Fruit fly (Drosophila melanogaster) whole organism, embryonic: Measurements from ENCODE around the gene ND-B16.6.

Experiments used
- ATbp ChIP-seq: fragments of 200-800 bp; sonication (Bioruptor generic); optimal IDR thresholded peaks from 2 replicates; lab custom pipeline; 2017; ENCODE audit warnings: missing biosample characterization, mild to moderate bottlenecking, missing genetic modification characterization, missing genetic modification reagents
- CG17186 ChIP-seq: fragments of 200-800 bp; sonication (Bioruptor generic); optimal IDR thresholded peaks from 3 replicates; lab custom pipeline; 2017; ENCODE audit warnings: missing biosample characterization, missing genetic modification reagents, missing genetic modification characterization
- CG1832 ChIP-seq: fragments of 200-800 bp; sonication (Bioruptor generic); optimal IDR thresholded peaks from 2 replicates; lab custom pipeline; 2017; ENCODE audit warnings: missing biosample characterization, mild to moderate bottlenecking, missing genetic modification characterization, inconsistent platforms
- CG2889 ChIP-seq: fragments of 200-800 bp; sonication (Bioruptor generic); IDR thresholded peaks from 3 replicates; pipeline ENCODE4 v1.3.6; 2022; ENCODE audit warnings: missing biosample characterization, missing genetic modification characterization
- CG30020 ChIP-seq: fragments of 200-800 bp; optimal IDR thresholded peaks from 2 replicates; lab custom pipeline; 2019; ENCODE audit warnings: missing biosample characterization, mild to moderate bottlenecking, missing genetic modification characterization, moderate library complexity
- CG3065 ChIP-seq: fragments of 200-800 bp; sonication (Bioruptor generic); optimal IDR thresholded peaks from 2 replicates; lab custom pipeline; 2016; ENCODE audit warnings: missing biosample characterization, missing genetic modification characterization
- CG4282 ChIP-seq: fragments of 200-800 bp; sonication (Bioruptor generic); optimal IDR thresholded peaks from 2 replicates; lab custom pipeline; 2016; ENCODE audit warnings: missing biosample characterization, missing genetic modification characterization
- CG43689 ChIP-seq: fragments of 200-800 bp; sonication (Bioruptor generic); IDR thresholded peaks from 2 replicates; pipeline ENCODE4 v1.3.6; 2022; ENCODE audit warnings: missing biosample characterization, missing genetic modification characterization
- CG4617 ChIP-seq: fragments of 200-800 bp; sonication (Bioruptor generic); optimal IDR thresholded peaks from 3 replicates; lab custom pipeline; 2016; ENCODE audit warnings: missing biosample characterization, missing genetic modification characterization, borderline replicate concordance
- CG5953 ChIP-seq: fragments of 200-800 bp; sonication (Bioruptor generic); IDR thresholded peaks from 2 replicates; pipeline ENCODE4 v1.3.6; 2022; ENCODE audit warnings: missing biosample characterization, missing genetic modification characterization
- CG6254 ChIP-seq: fragments of 200-800 bp; sonication (Bioruptor generic); optimal IDR thresholded peaks from 3 replicates; lab custom pipeline; 2017; ENCODE audit warnings: mild to moderate bottlenecking, missing biosample characterization, missing genetic modification reagents, missing genetic modification characterization
- CG6813 ChIP-seq: fragments of 200-800 bp; sonication (Bioruptor generic); optimal IDR thresholded peaks from 2 replicates; lab custom pipeline; 2017; ENCODE audit warnings: missing biosample characterization, missing genetic modification characterization, mild to moderate bottlenecking, moderate library complexity, missing genetic modification reagents
- CG7372 ChIP-seq: fragments of 200-800 bp; sonication (Bioruptor generic); IDR thresholded peaks from 2 replicates; pipeline ENCODE4 v1.3.6; 2022; ENCODE audit warnings: missing biosample characterization, missing genetic modification characterization
- CG8924 ChIP-seq: fragments of 200-800 bp; optimal IDR thresholded peaks from 3 replicates; lab custom pipeline; 2019; ENCODE audit warnings: missing biosample characterization, mild to moderate bottlenecking, missing genetic modification characterization, moderate library complexity
- CG9876 ChIP-seq: fragments of 200-800 bp; sonication (Bioruptor generic); optimal IDR thresholded peaks from 2 replicates; lab custom pipeline; 2016; ENCODE audit warnings: missing biosample characterization, missing genetic modification characterization
- Deaf1 ChIP-seq: fragments of 200-800 bp; optimal IDR thresholded peaks from 3 replicates; lab custom pipeline; 2019; ENCODE audit warnings: missing biosample characterization, mild to moderate bottlenecking, missing genetic modification characterization, moderate library complexity
- Dfd ChIP-seq, 2 experiments: fragments of >200 bp; optimal IDR thresholded peaks; 2 replicates each; lab custom pipeline; 2017; ENCODE audit warnings: missing biosample characterization in 2 of 2, missing genetic modification characterization in 2 of 2
- Hey ChIP-seq: fragments of 200-800 bp; sonication (Bioruptor generic); optimal IDR thresholded peaks from 3 replicates; lab custom pipeline; 2018; ENCODE audit warnings: missing biosample characterization, mild to moderate bottlenecking, missing genetic modification characterization
- Med ChIP-seq: fragments of 200-800 bp; sonication (Bioruptor generic); peaks from one replicate; lab custom pipeline; 2016; ENCODE audit warnings: missing biosample characterization, missing genetic modification characterization, mild to moderate bottlenecking, inconsistent platforms, moderate library complexity
- Myb ChIP-seq: fragments of 200-800 bp; sonication (Bioruptor generic); optimal IDR thresholded peaks from 2 replicates; lab custom pipeline; 2016; ENCODE audit warnings: missing biosample characterization, missing genetic modification characterization
- Poxn ChIP-seq: fragments of 200-800 bp; sonication (Bioruptor generic); IDR thresholded peaks from 2 replicates; pipeline ENCODE4 v1.3.6; 2022; ENCODE audit warnings: missing biosample characterization, missing genetic modification characterization
- Tbp ChIP-seq: fragments of >200 bp; optimal IDR thresholded peaks from 2 replicates; lab custom pipeline; 2018; ENCODE audit warnings: missing biosample characterization, missing genetic modification characterization
- ab ChIP-seq: fragments of 200-800 bp; sonication (Bioruptor generic); optimal IDR thresholded peaks from 2 replicates; lab custom pipeline; 2016; ENCODE audit warnings: missing biosample characterization, missing genetic modification characterization
- abd-A ChIP-seq: fragments of 200-800 bp; sonication (Bioruptor generic); optimal IDR thresholded peaks from 3 replicates; lab custom pipeline; 2019; ENCODE audit warnings: missing biosample characterization, mild to moderate bottlenecking, missing genetic modification characterization, moderate library complexity
- ara ChIP-seq: fragments of 200-800 bp; sonication (Bioruptor generic); IDR thresholded peaks from 2 replicates; pipeline ENCODE4 v1.3.6; 2022; ENCODE audit warnings: missing biosample characterization, missing genetic modification characterization
- ato ChIP-seq: fragments of 200-800 bp; sonication (Bioruptor generic); IDR thresholded peaks from 2 replicates; pipeline ENCODE4 v1.3.6; 2022; ENCODE audit warnings: missing biosample characterization, missing genetic modification characterization; ENCODE audit not compliant: partially characterized antibody
- crol ChIP-seq: fragments of 200-800 bp; sonication (Bioruptor generic); IDR thresholded peaks from 2 replicates; pipeline ENCODE4 v1.3.6; 2022; ENCODE audit warnings: missing biosample characterization, missing genetic modification characterization
- dmrt99B ChIP-seq: fragments of 200-800 bp; sonication (Bioruptor generic); optimal IDR thresholded peaks from 2 replicates; lab custom pipeline; 2018; ENCODE audit warnings: missing biosample characterization, mild to moderate bottlenecking, missing genetic modification characterization, moderate library complexity
- dysf ChIP-seq: fragments of 200-800 bp; sonication (Bioruptor generic); IDR thresholded peaks from 3 replicates; pipeline ENCODE4 v1.3.6; 2022; ENCODE audit warnings: missing biosample characterization, missing genetic modification characterization
- ewg ChIP-seq: fragments of 200-800 bp; sonication (Bioruptor generic); optimal IDR thresholded peaks from 3 replicates; lab custom pipeline; 2017; ENCODE audit warnings: mild to moderate bottlenecking, missing biosample characterization, missing genetic modification reagents, missing genetic modification characterization
- exex ChIP-seq: fragments of 200-800 bp; sonication (Bioruptor generic); optimal IDR thresholded peaks from 4 replicates; lab custom pipeline; 2018; ENCODE audit warnings: missing biosample characterization, mild to moderate bottlenecking, missing genetic modification characterization, moderate library complexity
- eyg ChIP-seq: fragments of 200-800 bp; sonication (Bioruptor generic); optimal IDR thresholded peaks from 3 replicates; lab custom pipeline; 2016; ENCODE audit warnings: missing biosample characterization, missing genetic modification characterization
- fd3F ChIP-seq: fragments of 200-800 bp; sonication (Bioruptor generic); optimal IDR thresholded peaks from 2 replicates; lab custom pipeline; 2018; ENCODE audit warnings: missing biosample characterization, mild to moderate bottlenecking, missing genetic modification characterization, moderate library complexity
- gro ChIP-seq: fragments of 200-800 bp; sonication (Bioruptor generic); optimal IDR thresholded peaks from 2 replicates; lab custom pipeline; 2016; ENCODE audit warnings: missing biosample characterization, missing genetic modification characterization
- jing ChIP-seq: fragments of 200-800 bp; sonication (Bioruptor generic); optimal IDR thresholded peaks from 2 replicates; lab custom pipeline; 2018; ENCODE audit warnings: missing biosample characterization, mild to moderate bottlenecking, missing genetic modification characterization
- nom ChIP-seq: fragments of 200-800 bp; sonication (Bioruptor generic); optimal IDR thresholded peaks from 2 replicates; lab custom pipeline; 2017; ENCODE audit warnings: missing biosample characterization, missing genetic modification characterization, mild to moderate bottlenecking, moderate library complexity, missing genetic modification reagents
- otp ChIP-seq: fragments of 200-800 bp; sonication (Bioruptor generic); IDR thresholded peaks from 3 replicates; pipeline ENCODE4, ENCODE4 v1.3.6; 2022; ENCODE audit warnings: missing biosample characterization, missing genetic modification characterization
- pros ChIP-seq: fragments of 200-800 bp; sonication (Bioruptor generic); optimal IDR thresholded peaks from 3 replicates; lab custom pipeline; 2019; ENCODE audit warnings: missing biosample characterization, mild to moderate bottlenecking, missing genetic modification characterization, moderate library complexity
- psq ChIP-seq: fragments of 200-800 bp; sonication (Bioruptor generic); optimal IDR thresholded peaks from 2 replicates; lab custom pipeline; 2017; ENCODE audit warnings: missing biosample characterization, missing genetic modification characterization
- shn ChIP-seq: fragments of 200-800 bp; sonication (Bioruptor generic); optimal IDR thresholded peaks from 3 replicates; lab custom pipeline; 2016; ENCODE audit warnings: missing biosample characterization, missing genetic modification characterization
- tll ChIP-seq, 2 experiments: fragments of 200-800 bp in 1 of 2; fragments of >200 bp in 1 of 2; sonication (Bioruptor generic) in 1 of 2; optimal IDR thresholded peaks; 2 replicates each; lab custom pipeline; 2017 to 2019; ENCODE audit warnings: missing biosample characterization in 2 of 2, missing genetic modification characterization in 2 of 2, mild to moderate bottlenecking in 1 of 2, moderate library complexity in 1 of 2
- tna ChIP-seq: fragments of 200-800 bp; sonication (Bioruptor generic); IDR thresholded peaks from 2 replicates; pipeline ENCODE4 v1.3.6; 2022; ENCODE audit warnings: missing biosample characterization, missing genetic modification characterization; ENCODE audit not compliant: partially characterized antibody
- trh ChIP-seq: fragments of 200-800 bp; sonication (Bioruptor generic); optimal IDR thresholded peaks from 2 replicates; lab custom pipeline; 2016; ENCODE audit warnings: missing biosample characterization, missing genetic modification characterization
- unpg ChIP-seq: fragments of 200-800 bp; sonication (Bioruptor generic); optimal IDR thresholded peaks from 3 replicates; lab custom pipeline; 2018; ENCODE audit warnings: missing biosample characterization, mild to moderate bottlenecking, missing genetic modification characterization, moderate library complexity

ND-B16.6 gene

dm6 chrX:6372769-6373197 is 22.6 kb upstream of the ND-B16.6 start, which contains the start of gene PpV (continued):
- no peak for TF ChIP-seq eyg (GFP tag; lab: Kevin White, UChicago)
- TF ChIP-seq CG4617 = peak; percentile 81
- TF ChIP-seq psq (GFP tag; lab: Kevin White, UChicago) = no peak
- TF ChIP-seq dmrt99B (tag; lab: Kevin White, UChicago) = no peak
- no peak for TF ChIP-seq gro (GFP tag; lab: Kevin White, UChicago)
- TF ChIP-seq jing (GFP tag; lab: Kevin White, UChicago) = no peak
- TF ChIP-seq Poxn (GFP tag; lab: Robert Waterston, UW) = no peak
- TF ChIP-seq tna (GFP tag; lab: Robert Waterston, UW) = no peak
- no peak for TF ChIP-seq ATbp (GFP tag; lab: Kevin White, UChicago)
- TF ChIP-seq trh = no peak
- peak; percentile 59 for TF ChIP-seq CG8924 (tag; lab: Kevin White, UChicago)
- TF ChIP-seq ewg (GFP tag; lab: Kevin White, UChicago) = no peak
- TF ChIP-seq pros (GFP tag; lab: Kevin White, UChicago) = no peak
- peak; percentile 56; the same call in 1 of the 3 replicates for TF ChIP-seq otp (GFP tag; lab: Robert Waterston, UW)
- peak; percentile 22 for TF ChIP-seq unpg
- no peak for TF ChIP-seq nom
- no peak for TF ChIP-seq fd3F (GFP tag; lab: Kevin White, UChicago)
- TF ChIP-seq CG2889 (GFP tag; lab: Robert Waterston, UW) = no peak
- no peak for TF ChIP-seq Hey (tag; lab: Kevin White, UChicago)
- TF ChIP-seq shn (GFP tag; lab: Kevin White, UChicago) = no peak
- TF ChIP-seq crol (GFP tag; lab: Robert Waterston, UW) = no peak
- TF ChIP-seq CG17186 = peak; percentile 28
- TF ChIP-seq CG6813 (GFP tag; lab: Kevin White, UChicago) = no peak
- TF ChIP-seq CG43689 (GFP tag; lab: Robert Waterston, UW) = no peak
- no peak for TF ChIP-seq CG4282 (GFP tag; lab: Kevin White, UChicago)
- peak; percentile 84 for TF ChIP-seq Myb (GFP tag; lab: Kevin White, UChicago)
- no peak for TF ChIP-seq dysf (GFP tag; lab: Robert Waterston, UW)
- no peak for TF ChIP-seq CG3065 (GFP tag; lab: Kevin White, UChicago)
- no peak for TF ChIP-seq ara (GFP tag; lab: Robert Waterston, UW)
- TF ChIP-seq CG5953 (GFP tag; lab: Robert Waterston, UW) = no peak
- no peak for TF ChIP-seq CG6254 (GFP tag; lab: Kevin White, UChicago)
- TF ChIP-seq Dfd (GFP tag; optimal IDR thresholded peaks at IDR 0.05; lab: Kevin White, UChicago) = no peak
- TF ChIP-seq exex = peak; percentile 86
- peak; percentile 85 for TF ChIP-seq abd-A (tag; lab: Kevin White, UChicago)
- no peak for TF ChIP-seq Deaf1 (tag; lab: Kevin White, UChicago)
- TF ChIP-seq ato (GFP tag; lab: Robert Waterston, UW) = no peak
- peak; percentile 24 for TF ChIP-seq Med
- no peak for TF ChIP-seq CG1832 (GFP tag; lab: Kevin White, UChicago)
- TF ChIP-seq tll (GFP tag; optimal IDR thresholded peaks at IDR 0.05; lab: Kevin White, UChicago) = no peak
- TF ChIP-seq Tbp (GFP tag; lab: Kevin White, UChicago) = no peak
- TF ChIP-seq CG9876 (GFP tag; lab: Kevin White, UChicago) = no peak
- TF ChIP-seq CG30020 (tag; lab: Kevin White, UChicago) = no peak
- TF ChIP-seq ab (GFP tag; lab: Kevin White, UChicago) = no peak
- TF ChIP-seq CG7372 (GFP tag; lab: Robert Waterston, UW) = no peak
